Worm (Caenorhabditis elegans) whole organism, young adult: ENCODE measurements around the gene hum-4.

Source experiments
- athp-1 ChIP-seq: sonication (generic microtip); optimal IDR thresholded peaks from 2 replicates; lab custom pipeline; 2017; ENCODE audit warnings: mild to moderate bottlenecking, missing genetic modification characterization, missing compliant biosample characterization
- die-1 ChIP-seq: sonication (generic microtip); optimal IDR thresholded peaks from 2 replicates; lab custom pipeline; 2016; ENCODE audit warnings: missing genotype, mild to moderate bottlenecking, missing genetic modification characterization, missing compliant biosample characterization
- nhr-90 ChIP-seq: sonication (generic microtip); optimal IDR thresholded peaks from 2 replicates; lab custom pipeline; 2016; ENCODE audit warnings: missing genotype, mild to moderate bottlenecking, missing genetic modification characterization, missing compliant biosample characterization
- snpc-1.3 ChIP-seq: sonication (generic microtip); optimal IDR thresholded peaks from 2 replicates; lab custom pipeline; 2017; ENCODE audit warnings: missing genetic modification characterization, mild to moderate bottlenecking, missing compliant biosample characterization, antibody characterized with exemption, moderate library complexity, missing genotype, missing genetic modification reagents; ENCODE audit not compliant: insufficient read depth
- unc-130 ChIP-seq: sonication (generic microtip); optimal IDR thresholded peaks from 2 replicates; lab custom pipeline; 2016; ENCODE audit warnings: missing genetic modification reagents, missing genetic modification characterization, missing compliant biosample characterization
- unc-62 ChIP-seq: fragments of 150-350 bp; optimal IDR thresholded peaks from 2 replicates; lab custom pipeline; 2014; ENCODE audit warnings: missing biosample characterization, missing genetic modification reagents, missing genetic modification characterization

DNA sequence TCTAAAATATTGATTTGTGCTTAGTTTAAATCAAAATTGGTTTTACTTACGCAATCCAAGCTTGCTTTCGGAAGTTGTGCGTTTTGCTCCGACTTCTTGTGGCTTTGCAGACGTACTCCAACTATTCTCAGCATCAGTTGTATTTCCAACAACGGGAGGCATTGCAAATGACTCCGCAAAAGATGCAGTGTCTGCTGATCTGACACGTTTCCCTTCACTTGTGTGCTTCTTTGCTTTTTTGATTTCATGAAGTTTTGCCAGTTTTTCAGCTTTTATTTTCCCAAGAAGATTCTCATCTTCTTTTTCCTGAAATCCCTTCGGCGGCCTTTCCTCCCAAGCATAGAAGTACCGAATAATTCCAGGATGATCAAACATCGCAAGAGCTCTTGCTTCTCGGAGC is 21.7 kb downstream of the hum-4 start:
- TF ChIP-seq athp-1 (tag; lab: Kevin White, UChicago) (no peak), die-1 (tag; lab: Kevin White, UChicago) (no peak), nhr-90 (tag; lab: Kevin White, UChicago) (no peak), unc-130 (no peak), unc-62 (GFP tag; lab: Kevin White, UChicago) (no peak), snpc-1.3 (no peak)
